Worm (Caenorhabditis elegans): ENCODE measurements around the gene sra-32.

- TF ChIP-seq nhr-6 (tag; optimal IDR thresholded peaks at IDR 0.05) (no peak), zag-1 (tag; optimal IDR thresholded peaks at IDR 0.05) (no peak), ZK546.5 (tag; optimal IDR thresholded peaks at IDR 0.05) (no peak), lsy-2 (tag; optimal IDR thresholded peaks at IDR 0.05) (no peak), F13H6.1 (tag; optimal IDR thresholded peaks at IDR 0.05) (no peak), unc-62 (GFP tag; optimal IDR thresholded peaks at IDR 0.05) (no peak), fos-1 (tag; optimal IDR thresholded peaks at IDR 0.05) (no peak), ceh-82 (tag; optimal IDR thresholded peaks at IDR 0.05) (no peak), elt-3 (tag; optimal IDR thresholded peaks at IDR 0.05) (no peak), nhr-12 (tag; optimal IDR thresholded peaks at IDR 0.05) (no peak), crh-2 (tag; optimal IDR thresholded peaks at IDR 0.05) (no peak), blmp-1 (tag; optimal IDR thresholded peaks at IDR 0.05; ENCODE audit: insufficient read depth) (no peak), nhr-237 (tag; optimal IDR thresholded peaks at IDR 0.05) (no peak)
Observed at ce11 chrII:4523122-4523672, 8.6 kb downstream of the sra-32 start, which contains the start of the genes B0304.4 and B0304.2.
